Fruit fly (Drosophila melanogaster) whole organism, embryonic: Measurements from ENCODE around the gene dpr14.
A peak's percentile ranks its signal among the peaks of the same experiment; 100 is the strongest.

Experiments
- BEAF-32 ChIP-seq: fragments of 200-800 bp; sonication (Bioruptor generic); optimal IDR thresholded peaks from 3 replicates; lab custom pipeline; 2017; ENCODE audit warnings: missing biosample characterization, missing genetic modification characterization, mild to moderate bottlenecking, moderate library complexity, missing genetic modification reagents
- CG10431 ChIP-seq: fragments of 200-800 bp; sonication (Bioruptor generic); optimal IDR thresholded peaks from 3 replicates; lab custom pipeline; 2018; ENCODE audit warnings: missing biosample characterization, mild to moderate bottlenecking, missing genetic modification characterization
- CG10979 ChIP-seq: fragments of 200-800 bp; sonication (Bioruptor generic); optimal IDR thresholded peaks from 2 replicates; lab custom pipeline; 2018; ENCODE audit warnings: missing biosample characterization, mild to moderate bottlenecking, missing genetic modification characterization, moderate library complexity
- CG14014 ChIP-seq: fragments of 200-800 bp; sonication (Bioruptor generic); IDR thresholded peaks from 2 replicates; pipeline ENCODE4 v1.3.6; 2022; ENCODE audit warnings: missing biosample characterization, missing genetic modification characterization
- CG15073 ChIP-seq: fragments of 200-800 bp; sonication (Bioruptor generic); optimal IDR thresholded peaks from 2 replicates; lab custom pipeline; 2016; ENCODE audit warnings: missing biosample characterization, missing genetic modification characterization
- CG15696 ChIP-seq: fragments of 200-800 bp; sonication (Bioruptor generic); optimal IDR thresholded peaks from 2 replicates; lab custom pipeline; 2019; ENCODE audit warnings: missing biosample characterization, mild to moderate bottlenecking, missing genetic modification characterization, moderate library complexity
- CG17385 ChIP-seq: fragments of 200-800 bp; sonication (Bioruptor generic); optimal IDR thresholded peaks from 3 replicates; lab custom pipeline; 2018; ENCODE audit warnings: missing biosample characterization, mild to moderate bottlenecking, missing genetic modification characterization
- CG1792 ChIP-seq: fragments of 200-800 bp; sonication (Bioruptor generic); optimal IDR thresholded peaks from 2 replicates; lab custom pipeline; 2016; ENCODE audit warnings: missing biosample characterization, missing genetic modification characterization
- CG18599 ChIP-seq: fragments of 200-800 bp; sonication (Bioruptor generic); optimal IDR thresholded peaks from 3 replicates; lab custom pipeline; 2017; ENCODE audit warnings: missing biosample characterization, missing genetic modification characterization, mild to moderate bottlenecking, moderate library complexity, missing genetic modification reagents
- CG18764 ChIP-seq: fragments of 200-800 bp; sonication (Bioruptor generic); optimal IDR thresholded peaks from 3 replicates; lab custom pipeline; 2016; ENCODE audit warnings: missing biosample characterization, missing genetic modification characterization
- CG3281 ChIP-seq: fragments of 200-800 bp; sonication (Bioruptor generic); optimal IDR thresholded peaks from 3 replicates; lab custom pipeline; 2017; ENCODE audit warnings: missing biosample characterization, mild to moderate bottlenecking, missing genetic modification characterization
- CG3847 ChIP-seq: fragments of 200-800 bp; sonication (Bioruptor generic); IDR thresholded peaks from 2 replicates; pipeline ENCODE4 v1.3.6; 2022; ENCODE audit warnings: missing biosample characterization, missing genetic modification characterization
- CG42726 ChIP-seq: fragments of 200-800 bp; sonication (Bioruptor generic); IDR thresholded peaks from 2 replicates; pipeline ENCODE4 v1.3.6; 2022; ENCODE audit warnings: missing biosample characterization, missing genetic modification characterization; ENCODE audit not compliant: partially characterized antibody
- CG6254 ChIP-seq: fragments of 200-800 bp; sonication (Bioruptor generic); optimal IDR thresholded peaks from 3 replicates; lab custom pipeline; 2017; ENCODE audit warnings: mild to moderate bottlenecking, missing biosample characterization, missing genetic modification reagents, missing genetic modification characterization
- CG8281 ChIP-seq: fragments of 200-800 bp; sonication (Bioruptor generic); optimal IDR thresholded peaks from 2 replicates; lab custom pipeline; 2018; ENCODE audit warnings: missing biosample characterization, mild to moderate bottlenecking, missing genetic modification characterization, moderate library complexity
- CG8765 ChIP-seq: fragments of 200-800 bp; sonication (Bioruptor generic); IDR thresholded peaks from 2 replicates; pipeline ENCODE4 v1.3.6; 2022; ENCODE audit warnings: missing biosample characterization, missing genetic modification characterization
- CG8924 ChIP-seq: fragments of 200-800 bp; optimal IDR thresholded peaks from 3 replicates; lab custom pipeline; 2019; ENCODE audit warnings: missing biosample characterization, mild to moderate bottlenecking, missing genetic modification characterization, moderate library complexity
- CG8944 ChIP-seq: fragments of 200-800 bp; sonication (Bioruptor generic); optimal IDR thresholded peaks from 3 replicates; lab custom pipeline; 2016; ENCODE audit warnings: missing biosample characterization, missing genetic modification characterization
- CHES-1-like ChIP-seq: fragments of 200-800 bp; sonication (Bioruptor generic); optimal IDR thresholded peaks from 2 replicates; lab custom pipeline; 2016; ENCODE audit warnings: missing biosample characterization, missing genetic modification characterization
- CrebB ChIP-seq: fragments of 200-800 bp; sonication (Bioruptor generic); optimal IDR thresholded peaks from 3 replicates; lab custom pipeline; 2018; ENCODE audit warnings: missing biosample characterization, mild to moderate bottlenecking, missing genetic modification characterization
- D ChIP-seq, 2 experiments: fragments of 200-800 bp in 1 of 2; fragments of >200 bp in 1 of 2; sonication (Bioruptor generic) in 1 of 2; optimal IDR thresholded peaks; 2 replicates in 1 of 2; 3 replicates in 1 of 2; lab custom pipeline; 2017; ENCODE audit warnings: mild to moderate bottlenecking in 1 of 2, missing biosample characterization in 1 of 2, missing genetic modification characterization in 1 of 2, missing genetic modification reagents in 1 of 2
- Dip2 ChIP-seq: fragments of 200-800 bp; sonication (Bioruptor generic); IDR thresholded peaks from 2 replicates; pipeline ENCODE4 v1.3.6; 2022; ENCODE audit warnings: missing biosample characterization, missing genetic modification characterization
- ERR ChIP-seq: fragments of 200-800 bp; sonication (Bioruptor generic); optimal IDR thresholded peaks from 2 replicates; lab custom pipeline; 2016; ENCODE audit warnings: missing biosample characterization, missing genetic modification characterization
- Med ChIP-seq: fragments of 200-800 bp; sonication (Bioruptor generic); peaks from one replicate; lab custom pipeline; 2016; ENCODE audit warnings: missing biosample characterization, missing genetic modification characterization, mild to moderate bottlenecking, inconsistent platforms, moderate library complexity
- Nf-YC ChIP-seq: fragments of 200-800 bp; optimal IDR thresholded peaks from 3 replicates; lab custom pipeline; 2019; ENCODE audit warnings: missing biosample characterization, mild to moderate bottlenecking, missing genetic modification characterization, moderate library complexity
- Ptx1 ChIP-seq: fragments of 200-800 bp; sonication (Bioruptor generic); IDR thresholded peaks from 2 replicates; pipeline ENCODE4 v1.3.6; 2022; ENCODE audit warnings: missing biosample characterization, missing genetic modification characterization
- Rx ChIP-seq: fragments of 200-800 bp; sonication (Bioruptor generic); IDR thresholded peaks from 2 replicates; pipeline ENCODE4 v1.3.6; 2022; ENCODE audit warnings: missing biosample characterization, missing genetic modification characterization
- Scr ChIP-seq: fragments of 200-800 bp; sonication (Bioruptor generic); IDR thresholded peaks from 2 replicates; pipeline ENCODE4 v1.3.6; 2022; ENCODE audit warnings: missing biosample characterization, missing genetic modification characterization; ENCODE audit not compliant: partially characterized antibody
- TFAM ChIP-seq: fragments of 200-800 bp; sonication (Bioruptor generic); optimal IDR thresholded peaks from 2 replicates; lab custom pipeline; 2017; ENCODE audit warnings: missing biosample characterization, missing genetic modification characterization, inconsistent platforms
- Taf1 ChIP-seq: fragments of 200-800 bp; sonication (Bioruptor generic); IDR thresholded peaks from 2 replicates; pipeline ENCODE4 v1.3.6; 2022; ENCODE audit warnings: missing biosample characterization, missing genetic modification characterization
- Xrp1 ChIP-seq: fragments of 200-800 bp; sonication (Bioruptor generic); IDR thresholded peaks from 2 replicates; pipeline ENCODE4 v1.3.6; 2022; ENCODE audit warnings: missing biosample characterization, missing genetic modification characterization
- YL-1 ChIP-seq: fragments of 200-800 bp; sonication (Bioruptor generic); optimal IDR thresholded peaks from 3 replicates; lab custom pipeline; 2017; ENCODE audit warnings: missing biosample characterization, mild to moderate bottlenecking, missing genetic modification characterization
- ara ChIP-seq: fragments of 200-800 bp; sonication (Bioruptor generic); IDR thresholded peaks from 2 replicates; pipeline ENCODE4 v1.3.6; 2022; ENCODE audit warnings: missing biosample characterization, missing genetic modification characterization
- bsh ChIP-seq, 2 experiments: fragments of 200-800 bp; sonication (Bioruptor generic); optimal IDR thresholded peaks; 2 replicates each; lab custom pipeline; 2017 to 2018; ENCODE audit warnings: mild to moderate bottlenecking in 2 of 2, missing biosample characterization in 2 of 2, missing genetic modification characterization in 2 of 2, moderate library complexity in 1 of 2
- caup ChIP-seq: fragments of 200-800 bp; sonication (Bioruptor generic); optimal IDR thresholded peaks from 3 replicates; lab custom pipeline; 2017; ENCODE audit warnings: missing biosample characterization, mild to moderate bottlenecking, missing genetic modification characterization, moderate library complexity; ENCODE audit not compliant: severe bottlenecking
- ci ChIP-seq: fragments of 200-800 bp; sonication (Bioruptor generic); IDR thresholded peaks from 3 replicates; pipeline ENCODE4 v1.3.6; 2022; ENCODE audit warnings: missing biosample characterization, missing genetic modification characterization
- gfzf ChIP-seq: fragments of 200-800 bp; sonication (Bioruptor generic); optimal IDR thresholded peaks from 2 replicates; lab custom pipeline; 2016; ENCODE audit warnings: missing biosample characterization, mild to moderate bottlenecking, missing genetic modification characterization, moderate library complexity
- grn ChIP-seq: fragments of 200-800 bp; sonication (Bioruptor generic); optimal IDR thresholded peaks from 3 replicates; lab custom pipeline; 2017; ENCODE audit warnings: missing biosample characterization, missing genetic modification characterization
- gro ChIP-seq: fragments of 200-800 bp; sonication (Bioruptor generic); optimal IDR thresholded peaks from 2 replicates; lab custom pipeline; 2016; ENCODE audit warnings: missing biosample characterization, missing genetic modification characterization
- gsb ChIP-seq: fragments of 200-800 bp; sonication (Bioruptor generic); IDR thresholded peaks from 2 replicates; pipeline ENCODE4 v1.3.6; 2022; ENCODE audit warnings: missing biosample characterization, missing genetic modification characterization
- h ChIP-seq: fragments of >200 bp; optimal IDR thresholded peaks from 2 replicates; lab custom pipeline; 2017
- hth ChIP-seq: fragments of >200 bp; optimal IDR thresholded peaks from 2 replicates; lab custom pipeline; 2017; ENCODE audit warnings: inconsistent platforms
- insv ChIP-seq, 2 experiments: fragments of 200-800 bp; sonication (Bioruptor generic); optimal IDR thresholded peaks; 3 replicates each; lab custom pipeline; 2016 to 2018; ENCODE audit warnings: missing biosample characterization in 2 of 2, missing genetic modification characterization in 2 of 2
- inv ChIP-seq: fragments of 200-800 bp; sonication (Bioruptor generic); IDR thresholded peaks from 2 replicates; pipeline ENCODE4 v1.3.6; 2022; ENCODE audit warnings: missing biosample characterization, missing genetic modification characterization; ENCODE audit not compliant: partially characterized antibody
- pb ChIP-seq: fragments of 200-800 bp; sonication (Bioruptor generic); optimal IDR thresholded peaks from 3 replicates; lab custom pipeline; 2016; ENCODE audit warnings: missing biosample characterization, missing genetic modification characterization
- salm ChIP-seq: fragments of 200-800 bp; sonication (Bioruptor generic); optimal IDR thresholded peaks from 2 replicates; lab custom pipeline; 2018; ENCODE audit warnings: missing biosample characterization, mild to moderate bottlenecking, missing genetic modification characterization
- stwl ChIP-seq: fragments of 200-800 bp; sonication (Bioruptor generic); optimal IDR thresholded peaks from 3 replicates; lab custom pipeline; 2018; ENCODE audit warnings: missing biosample characterization, mild to moderate bottlenecking, missing genetic modification characterization, moderate library complexity
- tgo ChIP-seq: fragments of 200-800 bp; sonication (Bioruptor generic); IDR thresholded peaks from 3 replicates; pipeline ENCODE4 v1.3.6; 2022; ENCODE audit warnings: missing biosample characterization, missing genetic modification characterization
- vnd ChIP-seq: fragments of 200-800 bp; sonication (Bioruptor generic); IDR thresholded peaks from 3 replicates; pipeline ENCODE4 v1.3.6; 2022; ENCODE audit warnings: missing biosample characterization, missing genetic modification characterization; ENCODE audit not compliant: partially characterized antibody
- vvl ChIP-seq: fragments of 200-800 bp; sonication (Bioruptor generic); IDR thresholded peaks from 2 replicates; pipeline ENCODE4 v1.3.6; 2022; ENCODE audit warnings: missing biosample characterization, missing genetic modification characterization

dpr14 gene

dm6 chrX:7946858-7947313 lies 38.8 kb upstream of the dpr14 start, which contains the start of gene orion (continued):
- TF ChIP-seq CG17385 (GFP tag; lab: Kevin White, UChicago) (no peak), CG8924 (tag; lab: Kevin White, UChicago) (peak; percentile 41), vvl (GFP tag; lab: Robert Waterston, UW) (peak; percentile 62), Rx (GFP tag; lab: Robert Waterston, UW) (no peak), Taf1 (GFP tag; lab: Robert Waterston, UW) (no peak), CG14014 (GFP tag; lab: Robert Waterston, UW) (peak; percentile 22; the same call in 1 of the 2 replicates), insv (GFP tag; optimal IDR thresholded peaks at IDR 0.05; lab: Kevin White, UChicago) (peak in 1 of 2 experiments; percentile 10), pb (GFP tag; lab: Kevin White, UChicago) (no peak), stwl (tag; lab: Kevin White, UChicago) (peak; percentile 56), caup (GFP tag; lab: Kevin White, UChicago) (no peak), vnd (GFP tag; lab: Robert Waterston, UW) (peak; percentile 71), Scr (GFP tag; lab: Robert Waterston, UW) (peak; percentile 79), CrebB (peak; percentile 5), CG6254 (GFP tag; lab: Kevin White, UChicago) (peak; percentile 98), CG1792 (GFP tag; lab: Kevin White, UChicago) (no peak), D (optimal IDR thresholded peaks at IDR 0.05; lab: Kevin White, UChicago) (no peak), D (GFP tag; optimal IDR thresholded peaks at IDR 0.05; lab: Kevin White, UChicago) (peak; percentile 9), Dip2 (GFP tag; lab: Robert Waterston, UW) (no peak), CHES-1-like (no peak), inv (peak; percentile 54), h (lab: Kevin White, UChicago) (no peak), gsb (peak; percentile 32; the same call in 1 of the 2 replicates), CG15073 (GFP tag; lab: Kevin White, UChicago) (no peak), tgo (GFP tag; lab: Robert Waterston, UW) (peak; percentile 22; the same call in 1 of the 3 replicates), gro (no peak), CG15696 (peak; percentile 48), CG10431 (peak; percentile 0), CG8944 (GFP tag; lab: Kevin White, UChicago) (no peak), Xrp1 (GFP tag; lab: Robert Waterston, UW) (peak; percentile 45; the same call in 1 of the 2 replicates), CG3847 (GFP tag; lab: Robert Waterston, UW) (peak; percentile 32; the same call in 1 of the 2 replicates), gfzf (GFP tag; lab: Kevin White, UChicago) (no peak), ci (GFP tag; lab: Robert Waterston, UW) (peak; percentile 74; the same call in 1 of the 3 replicates), CG10979 (tag; lab: Kevin White, UChicago) (peak; percentile 40), YL-1 (GFP tag; lab: Kevin White, UChicago) (peak; percentile 67), Nf-YC (tag; lab: Kevin White, UChicago) (no peak), CG8281 (tag; lab: Kevin White, UChicago) (no peak), ara (GFP tag; lab: Robert Waterston, UW) (0 out of 2 replicates have a peak, but pooled peaks have one; percentile 25), BEAF-32 (peak; percentile 65), bsh (GFP tag; optimal IDR thresholded peaks at IDR 0.05; lab: Kevin White, UChicago) (peak in 1 of 2 experiments; percentile 68), Med (GFP tag; lab: Kevin White, UChicago) (peak; percentile 87), hth (lab: Kevin White, UChicago) (no peak), ERR (GFP tag; lab: Kevin White, UChicago) (no peak), grn (GFP tag; lab: Kevin White, UChicago) (no peak), CG18599 (GFP tag; lab: Kevin White, UChicago) (peak; percentile 40), CG18764 (peak; percentile 76), CG42726 (GFP tag; lab: Robert Waterston, UW) (peak; percentile 62; the same call in 1 of the 2 replicates), Ptx1 (0 out of 2 replicates have a peak, but pooled peaks have one; percentile 25), TFAM (GFP tag; lab: Kevin White, UChicago) (no peak), salm (tag; lab: Kevin White, UChicago) (no peak), CG3281 (no peak), CG8765 (GFP tag; lab: Robert Waterston, UW) (no peak)
